Worm (Caenorhabditis elegans): Measurements from ENCODE around the gene C01G5.7.

C01G5.7 gene

DNA sequence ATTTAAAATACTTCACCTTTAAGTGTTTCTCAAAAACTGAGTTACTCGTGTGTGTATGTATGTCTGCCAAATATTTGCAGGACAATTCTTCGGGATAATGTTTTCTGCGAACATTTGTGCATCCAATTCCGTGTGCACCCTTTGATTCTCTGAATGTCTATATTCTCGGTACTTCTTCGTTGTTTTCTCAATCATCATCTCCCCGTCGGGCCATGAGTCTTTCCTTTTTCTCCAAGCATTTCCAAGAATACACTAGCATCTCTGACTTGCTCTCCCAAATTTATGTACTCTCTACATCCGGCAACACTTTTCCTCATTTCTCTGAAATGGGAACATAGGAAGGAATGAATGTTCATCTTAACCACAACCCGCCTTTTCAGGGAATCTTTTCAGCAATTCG is 3.3 kb upstream of the C01G5.7 start:
- no peak for TF ChIP-seq lin-15B (tag; optimal IDR thresholded peaks at IDR 0.05)
- peak; percentile 13 for TF ChIP-seq lin-39 (tag; optimal IDR thresholded peaks at IDR 0.05)
- no peak for TF ChIP-seq ceh-9 (tag; optimal IDR thresholded peaks at IDR 0.05)
- TF ChIP-seq snpc-4 (tag; optimal IDR thresholded peaks at IDR 0.05), result peak; percentile 13
- no peak for TF ChIP-seq nhr-67 (tag; optimal IDR thresholded peaks at IDR 0.05)
- TF ChIP-seq fos-1 (tag; optimal IDR thresholded peaks at IDR 0.05), result no peak
- no peak for TF ChIP-seq nhr-28 (tag; optimal IDR thresholded peaks at IDR 0.05)
- no peak for TF ChIP-seq egl-27 (tag; optimal IDR thresholded peaks at IDR 0.05)
- TF ChIP-seq elt-3 (tag; optimal IDR thresholded peaks at IDR 0.05), result no peak
- no peak for TF ChIP-seq zag-1 (tag; optimal IDR thresholded peaks at IDR 0.05)
- TF ChIP-seq ama-1 (optimal IDR thresholded peaks at IDR 0.05), result no peak
- TF ChIP-seq pha-4 (tag; optimal IDR thresholded peaks at IDR 0.05), result no peak
- TF ChIP-seq mdl-1 (tag; optimal IDR thresholded peaks at IDR 0.05), result no peak
- no peak for TF ChIP-seq elt-1 (tag; optimal IDR thresholded peaks at IDR 0.05)
- no peak for TF ChIP-seq nhr-12 (tag; optimal IDR thresholded peaks at IDR 0.05)
- TF ChIP-seq nfya-1 (tag; optimal IDR thresholded peaks at IDR 0.05; ENCODE audit: insufficient read depth), result peak; percentile 44
- TF ChIP-seq hmg-11 (tag; optimal IDR thresholded peaks at IDR 0.05), result no peak
- TF ChIP-seq R02D3.7 (tag; optimal IDR thresholded peaks at IDR 0.05), result no peak
- no peak for TF ChIP-seq mml-1 (tag; optimal IDR thresholded peaks at IDR 0.05)
- peak; percentile 81 for TF ChIP-seq nhr-11 (tag; optimal IDR thresholded peaks at IDR 0.05)
- TF ChIP-seq lsy-12 (tag; optimal IDR thresholded peaks at IDR 0.05), result no peak
- TF ChIP-seq egl-5 (tag; optimal IDR thresholded peaks at IDR 0.05), result no peak
- no peak for TF ChIP-seq nhr-237 (tag; optimal IDR thresholded peaks at IDR 0.05)
- no peak for TF ChIP-seq ceh-82 (tag; optimal IDR thresholded peaks at IDR 0.05)
- no peak for TF ChIP-seq unc-62 (GFP tag; optimal IDR thresholded peaks at IDR 0.05)
- TF ChIP-seq fkh-10 (GFP tag; optimal IDR thresholded peaks at IDR 0.05), result no peak
- no peak for TF ChIP-seq pqm-1 (tag; optimal IDR thresholded peaks at IDR 0.05)
- TF ChIP-seq fkh-2 (tag; optimal IDR thresholded peaks at IDR 0.05), result no peak
- no peak for TF ChIP-seq skn-1 (tag; optimal IDR thresholded peaks at IDR 0.05)
- TF ChIP-seq ceh-28 (tag; optimal IDR thresholded peaks at IDR 0.05), result no peak
- TF ChIP-seq nhr-77 (tag; optimal IDR thresholded peaks at IDR 0.05), result no peak
- no peak for TF ChIP-seq aly-2 (tag; optimal IDR thresholded peaks at IDR 0.05)
- no peak for TF ChIP-seq eor-1 (tag; optimal IDR thresholded peaks at IDR 0.05)
- no peak for TF ChIP-seq unc-39 (tag; optimal IDR thresholded peaks at IDR 0.05)
- no peak for TF ChIP-seq ceh-16 (tag; optimal IDR thresholded peaks at IDR 0.05)
- no peak for TF ChIP-seq sea-2 (GFP tag; optimal IDR thresholded peaks at IDR 0.05)
- no peak for TF ChIP-seq ztf-11 (tag; optimal IDR thresholded peaks at IDR 0.05)
- no peak for TF ChIP-seq ztf-4 (tag; optimal IDR thresholded peaks at IDR 0.05)
- no peak for TF ChIP-seq ZK546.5 (tag; optimal IDR thresholded peaks at IDR 0.05)
- peak; percentile 67 for TF ChIP-seq tbx-2 (tag; optimal IDR thresholded peaks at IDR 0.05)

DNA sequence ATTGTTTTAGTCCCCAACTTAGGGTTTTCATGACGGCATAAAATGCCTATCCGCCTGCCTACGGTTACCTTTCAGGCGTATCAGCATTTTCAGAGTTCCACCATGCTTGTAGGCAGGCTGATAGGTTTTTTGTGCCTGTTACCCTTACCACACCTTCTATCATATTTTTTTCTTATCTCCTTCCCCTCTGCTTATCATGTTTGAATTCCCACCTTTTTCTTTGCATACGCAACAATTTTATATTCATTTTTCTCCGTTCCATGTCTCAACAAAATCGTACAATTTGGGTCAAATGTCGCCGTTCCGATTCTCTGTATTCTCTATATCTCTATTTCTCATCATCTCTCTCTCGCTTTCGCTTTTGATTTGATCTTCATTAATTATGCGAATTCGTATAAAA is 1.6 kb downstream of the C01G5.7 start, which contains the start of gene C01G5.9:
Gene C01G5.9, plus strand, starts transcription at position 301 of the 400 bp plus-strand sequence.
- no peak for TF ChIP-seq nfya-1 (tag; optimal IDR thresholded peaks at IDR 0.05; ENCODE audit: insufficient read depth)
- peak; percentile 37 for TF ChIP-seq nhr-23 (tag; optimal IDR thresholded peaks at IDR 0.05)
- TF ChIP-seq elt-2 (tag; optimal IDR thresholded peaks at IDR 0.05), result peak; percentile 31

DNA sequence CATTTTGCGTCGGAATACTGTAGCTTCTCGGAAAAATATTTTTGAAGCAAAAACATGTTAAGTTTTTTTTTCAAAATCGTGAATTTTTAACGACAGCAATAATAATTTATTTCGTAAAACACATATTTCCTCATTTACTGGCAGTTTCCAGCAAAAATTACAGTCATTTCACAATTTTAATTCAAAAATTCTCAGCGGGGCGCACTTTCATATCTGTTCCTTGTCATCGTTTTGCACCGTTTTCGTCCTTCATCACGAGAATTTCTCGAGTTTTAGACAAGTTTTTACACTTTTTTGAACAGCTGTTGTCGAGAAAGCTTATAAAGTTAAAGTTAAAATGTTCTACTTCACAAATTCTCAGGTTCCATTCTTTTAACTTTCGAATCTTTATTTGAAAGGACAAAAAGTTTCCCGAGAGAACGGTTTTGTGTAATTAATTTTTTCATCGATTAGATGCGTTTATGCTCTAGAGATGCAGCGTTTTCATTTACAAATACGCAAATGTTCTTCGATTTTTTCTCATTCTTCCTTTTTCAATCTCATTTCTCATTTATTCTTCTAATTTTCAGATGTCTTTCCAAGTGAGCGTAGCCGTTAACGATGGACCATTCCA is 4.5 kb downstream of the C01G5.7 start, which contains the start of gene ddi-1:
Gene ddi-1, plus strand, starts transcription at position 563 of the 613 bp plus-strand sequence.
- TF ChIP-seq nhr-11 (tag; optimal IDR thresholded peaks at IDR 0.05), result no peak
- TF ChIP-seq nfya-1 (tag; optimal IDR thresholded peaks at IDR 0.05; ENCODE audit: insufficient read depth), result no peak
- peak; percentile 14 for TF ChIP-seq skn-1 (tag; optimal IDR thresholded peaks at IDR 0.05)
- no peak for TF ChIP-seq R02D3.7 (tag; optimal IDR thresholded peaks at IDR 0.05)
- no peak for TF ChIP-seq elt-2 (tag; optimal IDR thresholded peaks at IDR 0.05)
- TF ChIP-seq nhr-28 (tag; optimal IDR thresholded peaks at IDR 0.05), result no peak
- peak; percentile 21 for TF ChIP-seq snpc-4 (tag; optimal IDR thresholded peaks at IDR 0.05)
- TF ChIP-seq ztf-11 (tag; optimal IDR thresholded peaks at IDR 0.05), result no peak
- TF ChIP-seq nhr-12 (tag; optimal IDR thresholded peaks at IDR 0.05), result no peak
- TF ChIP-seq ama-1 (optimal IDR thresholded peaks at IDR 0.05), result no peak
- TF ChIP-seq pqm-1 (tag; optimal IDR thresholded peaks at IDR 0.05), result no peak

Measured in whole organism, L3 larva.